Fruit fly (Drosophila melanogaster) whole organism, embryonic: ENCODE measurements around the gene Usp1.

ENCODE experiments used
- CG14710 ChIP-seq: fragments of 200-800 bp; sonication (Bioruptor generic); optimal IDR thresholded peaks from 3 replicates; lab custom pipeline; 2019; ENCODE audit warnings: missing biosample characterization, mild to moderate bottlenecking, missing genetic modification characterization, moderate library complexity
- CG16779 ChIP-seq: fragments of 200-800 bp; sonication (Bioruptor generic); IDR thresholded peaks from 2 replicates; pipeline ENCODE4 v1.3.6; 2022; ENCODE audit warnings: missing biosample characterization, missing genetic modification characterization
- CG9876 ChIP-seq: fragments of 200-800 bp; sonication (Bioruptor generic); optimal IDR thresholded peaks from 2 replicates; lab custom pipeline; 2016; ENCODE audit warnings: missing biosample characterization, missing genetic modification characterization
- Hmr ChIP-seq: fragments of 200-800 bp; sonication (Bioruptor generic); optimal IDR thresholded peaks from 3 replicates; lab custom pipeline; 2017; ENCODE audit warnings: mild to moderate bottlenecking, missing biosample characterization, missing genetic modification reagents, missing genetic modification characterization
- bigmax ChIP-seq: fragments of 200-800 bp; sonication (Bioruptor generic); optimal IDR thresholded peaks from 2 replicates; lab custom pipeline; 2018; ENCODE audit warnings: missing biosample characterization, mild to moderate bottlenecking, missing genetic modification characterization
- kah ChIP-seq: fragments of 200-800 bp; sonication (Bioruptor generic); optimal IDR thresholded peaks from 2 replicates; lab custom pipeline; 2018; ENCODE audit warnings: missing biosample characterization, mild to moderate bottlenecking, missing genetic modification characterization
- nerfin-2 ChIP-seq: fragments of 200-800 bp; sonication (Bioruptor generic); IDR thresholded peaks from 2 replicates; pipeline ENCODE4 v1.3.6; 2022; ENCODE audit warnings: missing biosample characterization, missing genetic modification characterization; ENCODE audit not compliant: partially characterized antibody
- pum ChIP-seq: fragments of 200-800 bp; sonication (Bioruptor generic); optimal IDR thresholded peaks from 2 replicates; lab custom pipeline; 2016; ENCODE audit warnings: missing biosample characterization, missing genetic modification characterization
- seq ChIP-seq: fragments of 200-800 bp; sonication (Bioruptor generic); IDR thresholded peaks from 2 replicates; pipeline ENCODE4 v1.3.6; 2022; ENCODE audit warnings: missing biosample characterization, missing genetic modification characterization
- wek ChIP-seq: fragments of 200-800 bp; sonication (Bioruptor generic); optimal IDR thresholded peaks from 3 replicates; lab custom pipeline; 2018; ENCODE audit warnings: missing biosample characterization, mild to moderate bottlenecking, missing genetic modification characterization, moderate library complexity

- TF ChIP-seq bigmax (GFP tag; lab: Kevin White, UChicago) (no peak), pum (GFP tag; lab: Kevin White, UChicago) (no peak), wek (no peak), Hmr (GFP tag; lab: Kevin White, UChicago) (no peak), kah (GFP tag; lab: Kevin White, UChicago) (no peak), CG14710 (tag; lab: Kevin White, UChicago) (no peak), CG9876 (GFP tag; lab: Kevin White, UChicago) (no peak), CG16779 (GFP tag; lab: Robert Waterston, UW) (no peak), seq (GFP tag; lab: Robert Waterston, UW) (no peak), nerfin-2 (GFP tag; lab: Robert Waterston, UW) (no peak)
Observed at dm6 chr3R:29216484-29216863, 12.5 kb upstream of the Usp1 start.
